Worm (Caenorhabditis elegans) whole organism, midembryonic: Measurements from ENCODE around the gene R12B2.2.

Experiments used
- cog-1 ChIP-seq: sonication (generic microtip); optimal IDR thresholded peaks from 2 replicates; lab custom pipeline; 2016; ENCODE audit warnings: missing genetic modification characterization, missing compliant biosample characterization
- ref-1 ChIP-seq: fragments of 200-800 bp; sonication (Bioruptor generic); conservative IDR thresholded peaks from 2 replicates; pipeline ENCODE4 v1.3.6; 2022; ENCODE audit warnings: missing genetic modification reagents, missing genetic modification characterization, missing compliant biosample characterization
- ztf-23 ChIP-seq: fragments of 200-800 bp; sonication (Bioruptor generic); IDR thresholded peaks from 2 replicates; pipeline ENCODE4 v1.3.6; 2022; ENCODE audit warnings: missing genetic modification reagents, missing genetic modification characterization, missing compliant biosample characterization

R12B2.2 gene

ce11 chrIII:5853240-5853639 lies 46.4 kb downstream of the R12B2.2 start, which contains the start of gene ddx-23:
ddx-23 (minus strand) TSS chrIII:5853269.
- 0 out of 2 replicates have a peak, but pooled peaks have one; percentile 11 for TF ChIP-seq ztf-23 (GFP tag; lab: Robert Waterston, UW)
- no peak for TF ChIP-seq ref-1 (GFP tag; lab: Robert Waterston, UW)

ce11 chrIII:5855637-5856179 lies 48.9 kb downstream of the R12B2.2 start, which contains the start of the genes cct-6 and alh-9:
cct-6 (minus strand) TSS chrIII:5855687.
alh-9 (plus strand) TSS chrIII:5856018.
- TF ChIP-seq cog-1 (tag; lab: Kevin White, UChicago) (peak; percentile 72), ref-1 (GFP tag; lab: Robert Waterston, UW) (no peak)
